Fruit fly (Drosophila melanogaster) whole organism, embryonic: ENCODE measurements around the gene CG13026.
A peak's percentile ranks its signal among the peaks of the same experiment; 100 is the strongest.

ENCODE experiments used
- Abd-B ChIP-seq: fragments of 200-800 bp; sonication (Bioruptor generic); optimal IDR thresholded peaks from 2 replicates; lab custom pipeline; 2018; ENCODE audit warnings: missing biosample characterization, mild to moderate bottlenecking, missing genetic modification characterization, moderate library complexity
- Atf6 ChIP-seq: fragments of 200-800 bp; sonication (Bioruptor generic); IDR thresholded peaks from 2 replicates; pipeline ENCODE4 v1.3.6; 2022; ENCODE audit warnings: missing biosample characterization, missing genetic modification characterization
- Bdp1 ChIP-seq: fragments of 200-800 bp; sonication (Bioruptor generic); optimal IDR thresholded peaks from 3 replicates; lab custom pipeline; 2016; ENCODE audit warnings: missing biosample characterization, missing genetic modification characterization
- Blimp-1 ChIP-seq: fragments of 200-800 bp; sonication (Bioruptor generic); optimal IDR thresholded peaks from 3 replicates; lab custom pipeline; 2018; ENCODE audit warnings: missing biosample characterization, missing genetic modification characterization, mild to moderate bottlenecking, moderate library complexity, missing genetic modification reagents
- CG10959 ChIP-seq: fragments of 200-800 bp; sonication (Bioruptor generic); IDR thresholded peaks from 2 replicates; pipeline ENCODE4 v1.3.6; 2022; ENCODE audit warnings: missing biosample characterization, missing genetic modification characterization
- CG11247 ChIP-seq: fragments of 200-800 bp; sonication (Bioruptor generic); IDR thresholded peaks from 2 replicates; pipeline ENCODE4 v1.3.6; 2022; ENCODE audit warnings: missing biosample characterization, missing genetic modification characterization
- CG1233 ChIP-seq: fragments of 200-800 bp; sonication (Bioruptor generic); optimal IDR thresholded peaks from 4 replicates; lab custom pipeline; 2018; ENCODE audit warnings: missing biosample characterization, mild to moderate bottlenecking, missing genetic modification characterization
- CG12659 ChIP-seq: fragments of 200-800 bp; sonication (Bioruptor generic); optimal IDR thresholded peaks from 3 replicates; lab custom pipeline; 2017; ENCODE audit warnings: mild to moderate bottlenecking, missing biosample characterization, missing genetic modification reagents, missing genetic modification characterization
- CG13296 ChIP-seq: fragments of 200-800 bp; sonication (Bioruptor generic); optimal IDR thresholded peaks from 3 replicates; lab custom pipeline; 2018; ENCODE audit warnings: missing biosample characterization, mild to moderate bottlenecking, missing genetic modification characterization
- CG15269 ChIP-seq: fragments of 200-800 bp; sonication (Bioruptor generic); optimal IDR thresholded peaks from 2 replicates; lab custom pipeline; 2018; ENCODE audit warnings: missing biosample characterization, mild to moderate bottlenecking, missing genetic modification characterization, moderate library complexity
- CG16863 ChIP-seq: fragments of 200-800 bp; sonication (Bioruptor generic); optimal IDR thresholded peaks from 3 replicates; lab custom pipeline; 2016; ENCODE audit warnings: missing biosample characterization, missing genetic modification characterization
- CG2678 ChIP-seq: fragments of 200-800 bp; sonication (Bioruptor generic); optimal IDR thresholded peaks from 3 replicates; lab custom pipeline; 2019; ENCODE audit warnings: missing biosample characterization, mild to moderate bottlenecking, missing genetic modification characterization, moderate library complexity
- CG4360 ChIP-seq: fragments of 200-800 bp; sonication (Bioruptor generic); IDR thresholded peaks from 2 replicates; pipeline ENCODE4 v1.3.6; 2022; ENCODE audit warnings: missing biosample characterization, missing genetic modification characterization
- CG7786 ChIP-seq: fragments of 200-800 bp; sonication (Bioruptor generic); optimal IDR thresholded peaks from 2 replicates; lab custom pipeline; 2016; ENCODE audit warnings: missing biosample characterization, missing genetic modification characterization
- CG8765 ChIP-seq: fragments of 200-800 bp; sonication (Bioruptor generic); IDR thresholded peaks from 2 replicates; pipeline ENCODE4 v1.3.6; 2022; ENCODE audit warnings: missing biosample characterization, missing genetic modification characterization
- CG9797 ChIP-seq: fragments of 200-800 bp; sonication (Bioruptor generic); optimal IDR thresholded peaks from 3 replicates; lab custom pipeline; 2018; ENCODE audit warnings: missing biosample characterization, mild to moderate bottlenecking, missing genetic modification characterization
- CHES-1-like ChIP-seq: fragments of 200-800 bp; sonication (Bioruptor generic); optimal IDR thresholded peaks from 2 replicates; lab custom pipeline; 2016; ENCODE audit warnings: missing biosample characterization, missing genetic modification characterization
- D ChIP-seq, 2 experiments: fragments of 200-800 bp in 1 of 2; fragments of >200 bp in 1 of 2; sonication (Bioruptor generic) in 1 of 2; optimal IDR thresholded peaks; 2 replicates in 1 of 2; 3 replicates in 1 of 2; lab custom pipeline; 2017; ENCODE audit warnings: mild to moderate bottlenecking in 1 of 2, missing biosample characterization in 1 of 2, missing genetic modification characterization in 1 of 2, missing genetic modification reagents in 1 of 2
- Dp ChIP-seq: fragments of 200-800 bp; sonication (Bioruptor generic); optimal IDR thresholded peaks from 2 replicates; lab custom pipeline; 2018; ENCODE audit warnings: missing biosample characterization, mild to moderate bottlenecking, missing genetic modification characterization, moderate library complexity
- Hand ChIP-seq: fragments of 200-800 bp; sonication (Bioruptor generic); optimal IDR thresholded peaks from 2 replicates; lab custom pipeline; 2017; ENCODE audit warnings: mild to moderate bottlenecking, missing biosample characterization, missing genetic modification reagents, missing genetic modification characterization
- Hey ChIP-seq: fragments of 200-800 bp; sonication (Bioruptor generic); optimal IDR thresholded peaks from 3 replicates; lab custom pipeline; 2018; ENCODE audit warnings: missing biosample characterization, mild to moderate bottlenecking, missing genetic modification characterization
- Hmr ChIP-seq: fragments of 200-800 bp; sonication (Bioruptor generic); optimal IDR thresholded peaks from 3 replicates; lab custom pipeline; 2017; ENCODE audit warnings: mild to moderate bottlenecking, missing biosample characterization, missing genetic modification reagents, missing genetic modification characterization
- Hr39 ChIP-seq: fragments of >200 bp; optimal IDR thresholded peaks from 2 replicates; lab custom pipeline; 2017
- Hr51 ChIP-seq, 2 experiments: fragments of 200-800 bp; sonication (Bioruptor generic); optimal IDR thresholded peaks; 2 replicates in 1 of 2; 3 replicates in 1 of 2; lab custom pipeline; 2016 to 2018; ENCODE audit warnings: missing biosample characterization in 2 of 2, missing genetic modification characterization in 2 of 2, mild to moderate bottlenecking in 1 of 2, moderate library complexity in 1 of 2
- NK7.1 ChIP-seq: fragments of 200-800 bp; sonication (Bioruptor generic); optimal IDR thresholded peaks from 3 replicates; lab custom pipeline; 2016; ENCODE audit warnings: missing biosample characterization, missing genetic modification characterization
- al ChIP-seq: fragments of 200-800 bp; sonication (Bioruptor generic); IDR thresholded peaks from 2 replicates; pipeline ENCODE4 v1.3.6; 2022; ENCODE audit warnings: missing biosample characterization, missing genetic modification characterization
- btn ChIP-seq: fragments of 200-800 bp; sonication (Bioruptor generic); optimal IDR thresholded peaks from 2 replicates; lab custom pipeline; 2016; ENCODE audit warnings: missing biosample characterization, missing genetic modification characterization
- cas ChIP-seq: fragments of 200-800 bp; sonication (Bioruptor generic); IDR thresholded peaks from 2 replicates; pipeline ENCODE4 v1.3.6; 2022; ENCODE audit warnings: missing biosample characterization, missing genetic modification characterization
- dan ChIP-seq: fragments of 200-800 bp; sonication (Bioruptor generic); IDR thresholded peaks from 2 replicates; pipeline ENCODE4 v1.3.6; 2022; ENCODE audit warnings: missing biosample characterization, missing genetic modification characterization
- ems ChIP-seq: fragments of 200-800 bp; sonication (Bioruptor generic); optimal IDR thresholded peaks from 3 replicates; lab custom pipeline; 2016; ENCODE audit warnings: missing biosample characterization, missing genetic modification characterization
- ewg ChIP-seq: fragments of 200-800 bp; sonication (Bioruptor generic); optimal IDR thresholded peaks from 3 replicates; lab custom pipeline; 2017; ENCODE audit warnings: mild to moderate bottlenecking, missing biosample characterization, missing genetic modification reagents, missing genetic modification characterization
- fd102C ChIP-seq: fragments of 200-800 bp; sonication (Bioruptor generic); optimal IDR thresholded peaks from 2 replicates; lab custom pipeline; 2018; ENCODE audit warnings: missing biosample characterization, mild to moderate bottlenecking, missing genetic modification characterization, moderate library complexity
- mirr ChIP-seq: fragments of 200-800 bp; sonication (Bioruptor generic); optimal IDR thresholded peaks from 3 replicates; lab custom pipeline; 2018; ENCODE audit warnings: missing biosample characterization, mild to moderate bottlenecking, missing genetic modification characterization
- mld ChIP-seq: fragments of 200-800 bp; sonication (Bioruptor generic); IDR thresholded peaks from 3 replicates; pipeline ENCODE4 v1.3.6; 2022; ENCODE audit warnings: missing biosample characterization, missing genetic modification characterization; ENCODE audit not compliant: partially characterized antibody
- nerfin-1 ChIP-seq: fragments of 200-800 bp; sonication (Bioruptor generic); optimal IDR thresholded peaks from 3 replicates; lab custom pipeline; 2019; ENCODE audit warnings: missing biosample characterization, mild to moderate bottlenecking, missing genetic modification characterization, moderate library complexity
- nmo ChIP-seq: fragments of 200-800 bp; sonication (Bioruptor generic); optimal IDR thresholded peaks from 2 replicates; lab custom pipeline; 2018; ENCODE audit warnings: missing biosample characterization, mild to moderate bottlenecking, missing genetic modification characterization, moderate library complexity
- nom ChIP-seq: fragments of 200-800 bp; sonication (Bioruptor generic); optimal IDR thresholded peaks from 2 replicates; lab custom pipeline; 2017; ENCODE audit warnings: missing biosample characterization, missing genetic modification characterization, mild to moderate bottlenecking, moderate library complexity, missing genetic modification reagents
- peb ChIP-seq: fragments of 200-800 bp; sonication (Bioruptor generic); IDR thresholded peaks from 2 replicates; pipeline ENCODE4 v1.3.6; 2022; ENCODE audit warnings: missing biosample characterization, missing genetic modification characterization
- pros ChIP-seq: fragments of 200-800 bp; sonication (Bioruptor generic); optimal IDR thresholded peaks from 3 replicates; lab custom pipeline; 2019; ENCODE audit warnings: missing biosample characterization, mild to moderate bottlenecking, missing genetic modification characterization, moderate library complexity
- schlank ChIP-seq: fragments of 200-800 bp; sonication (Bioruptor generic); optimal IDR thresholded peaks from 2 replicates; lab custom pipeline; 2018; ENCODE audit warnings: missing biosample characterization, mild to moderate bottlenecking, missing genetic modification characterization
- sens ChIP-seq: fragments of 200-800 bp; sonication (Bioruptor generic); peaks from one replicate; lab custom pipeline; 2016; ENCODE audit warnings: missing biosample characterization, missing genetic modification characterization
- slou ChIP-seq: fragments of 200-800 bp; sonication (Bioruptor generic); optimal IDR thresholded peaks from 3 replicates; lab custom pipeline; 2016; ENCODE audit warnings: missing biosample characterization, missing genetic modification characterization
- stwl ChIP-seq: fragments of 200-800 bp; sonication (Bioruptor generic); optimal IDR thresholded peaks from 3 replicates; lab custom pipeline; 2018; ENCODE audit warnings: missing biosample characterization, mild to moderate bottlenecking, missing genetic modification characterization, moderate library complexity
- ttk ChIP-seq: fragments of 200-800 bp; sonication (Bioruptor generic); IDR thresholded peaks from 2 replicates; pipeline ENCODE4 v2.1.2; 2022; ENCODE audit warnings: missing biosample characterization, missing genetic modification characterization
- tup ChIP-seq: fragments of 200-800 bp; sonication (Bioruptor generic); optimal IDR thresholded peaks from 2 replicates; lab custom pipeline; 2016; ENCODE audit warnings: missing biosample characterization, mild to moderate bottlenecking, missing genetic modification characterization, moderate library complexity
- tx ChIP-seq: fragments of 200-800 bp; sonication (Bioruptor generic); optimal IDR thresholded peaks from 2 replicates; lab custom pipeline; 2016; ENCODE audit warnings: missing biosample characterization, missing genetic modification characterization
- zen ChIP-seq: fragments of 200-800 bp; sonication (Bioruptor generic); optimal IDR thresholded peaks from 3 replicates; lab custom pipeline; 2018; ENCODE audit warnings: missing biosample characterization, mild to moderate bottlenecking, missing genetic modification characterization, moderate library complexity
- zf30C ChIP-seq: fragments of 200-800 bp; sonication (Bioruptor generic); optimal IDR thresholded peaks from 3 replicates; lab custom pipeline; 2018; ENCODE audit warnings: missing biosample characterization, mild to moderate bottlenecking, missing genetic modification characterization

The CG13026 gene

DNA sequence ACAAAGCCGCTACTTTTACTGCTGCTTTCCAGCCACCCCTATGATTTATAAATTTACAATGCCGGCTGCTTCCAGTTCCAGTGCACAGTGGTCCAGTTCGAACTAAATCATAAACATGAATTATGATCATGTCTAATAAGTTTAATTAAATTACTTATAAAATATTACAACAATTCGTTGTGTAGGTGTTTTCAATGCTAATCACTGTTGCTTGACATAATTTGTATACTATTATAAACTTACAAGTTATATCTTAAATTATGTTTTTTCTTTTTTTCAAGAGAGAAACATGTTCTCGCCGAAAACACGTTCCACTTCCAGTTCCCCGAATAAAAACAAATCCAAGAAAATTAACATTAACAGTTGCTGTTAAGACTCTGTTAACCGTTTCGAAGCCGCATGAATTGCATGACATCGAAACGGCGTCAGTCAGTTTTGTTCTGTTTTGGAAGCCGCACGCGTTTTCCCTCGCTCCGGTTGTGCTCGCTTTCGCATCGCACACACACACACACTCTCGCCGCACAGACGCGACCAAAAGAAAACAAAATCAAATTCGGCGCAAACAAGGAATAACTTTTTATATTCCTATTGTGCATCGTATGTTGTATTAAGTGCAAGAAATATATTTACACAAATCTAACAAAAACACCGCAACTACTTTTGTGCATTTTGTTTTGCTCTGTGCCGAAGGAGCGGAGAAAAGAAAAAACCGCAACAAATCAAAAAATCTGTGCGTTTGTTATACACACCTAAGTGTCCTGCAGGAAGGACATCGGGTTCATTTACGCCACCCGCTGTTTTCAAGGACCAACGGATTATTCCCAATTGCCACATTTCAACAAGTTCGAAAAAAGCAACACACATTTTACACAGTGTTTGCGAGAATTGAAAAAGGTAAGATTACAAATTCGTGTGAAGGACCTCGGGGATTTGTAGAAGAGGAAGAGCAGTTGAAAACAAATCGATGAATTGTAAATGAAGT is 40.0 kb upstream of the CG13026 start, which contains the start of gene Nrt (continued):
- TF ChIP-seq cas (GFP tag; lab: Robert Waterston, UW) = no peak
- TF ChIP-seq zf30C (GFP tag; lab: Kevin White, UChicago) = peak; percentile 7
- peak; percentile 79 for TF ChIP-seq CG2678
- TF ChIP-seq Hand (GFP tag; lab: Kevin White, UChicago) = peak; percentile 36
- TF ChIP-seq CG10959 (GFP tag; lab: Robert Waterston, UW) = no peak
- TF ChIP-seq Hey = no peak
- TF ChIP-seq ewg (GFP tag; lab: Kevin White, UChicago) = no peak
- no peak for TF ChIP-seq ems (GFP tag; lab: Kevin White, UChicago)
- TF ChIP-seq dan = no peak
- TF ChIP-seq D (optimal IDR thresholded peaks at IDR 0.05; lab: Kevin White, UChicago) = no peak
- TF ChIP-seq D (GFP tag; optimal IDR thresholded peaks at IDR 0.05; lab: Kevin White, UChicago) = peak; percentile 12
- TF ChIP-seq NK7.1 (GFP tag; lab: Kevin White, UChicago) = peak; percentile 7
- TF ChIP-seq slou (GFP tag; lab: Kevin White, UChicago) = no peak
- TF ChIP-seq Abd-B = no peak
- TF ChIP-seq Bdp1 (GFP tag; lab: Kevin White, UChicago) = no peak
- TF ChIP-seq Dp (GFP tag; lab: Kevin White, UChicago) = no peak
- TF ChIP-seq Hr39 (lab: Kevin White, UChicago) = no peak
- no peak for TF ChIP-seq peb (GFP tag; lab: Robert Waterston, UW)
- TF ChIP-seq Atf6 = peak; percentile 64
- TF ChIP-seq nom (GFP tag; lab: Kevin White, UChicago) = peak; percentile 90
- no peak for TF ChIP-seq CG7786 (GFP tag; lab: Kevin White, UChicago)
- no peak for TF ChIP-seq al (GFP tag; lab: Robert Waterston, UW)
- TF ChIP-seq zen = no peak
- no peak for TF ChIP-seq CG8765
- peak; percentile 75 for TF ChIP-seq sens
- TF ChIP-seq tup (GFP tag; lab: Kevin White, UChicago) = peak; percentile 11
- TF ChIP-seq CG9797 (GFP tag; lab: Kevin White, UChicago) = no peak
- no peak for TF ChIP-seq CG16863 (GFP tag; lab: Kevin White, UChicago)
- peak in 1 of 2 experiments; percentile 84 for TF ChIP-seq Hr51 (GFP tag; optimal IDR thresholded peaks at IDR 0.05; lab: Kevin White, UChicago)
- TF ChIP-seq CG13296 (GFP tag; lab: Kevin White, UChicago) = peak; percentile 71
- peak; percentile 58 for TF ChIP-seq CG12659
- TF ChIP-seq CHES-1-like = peak; percentile 7
- peak; percentile 65; the same call in 1 of the 2 replicates for TF ChIP-seq ttk (GFP tag; lab: Robert Waterston, UW)
- peak; percentile 4 for TF ChIP-seq stwl (tag; lab: Kevin White, UChicago)
- no peak for TF ChIP-seq mld
- no peak for TF ChIP-seq mirr (GFP tag; lab: Kevin White, UChicago)
- TF ChIP-seq Blimp-1 (GFP tag; lab: Kevin White, UChicago) = peak; percentile 78
- TF ChIP-seq CG11247 (GFP tag; lab: Robert Waterston, UW) = no peak
- no peak for TF ChIP-seq fd102C (GFP tag; lab: Kevin White, UChicago)
- TF ChIP-seq schlank (tag; lab: Kevin White, UChicago) = no peak
- TF ChIP-seq CG1233 (GFP tag; lab: Kevin White, UChicago) = peak; percentile 59
- TF ChIP-seq CG15269 (tag; lab: Kevin White, UChicago) = peak; percentile 73
- TF ChIP-seq pros (GFP tag; lab: Kevin White, UChicago) = peak; percentile 65
- TF ChIP-seq nerfin-1 = peak; percentile 57
- TF ChIP-seq Hmr = peak; percentile 80
- peak; percentile 37 for TF ChIP-seq nmo (GFP tag; lab: Kevin White, UChicago)
- TF ChIP-seq CG4360 (GFP tag; lab: Robert Waterston, UW) = peak; percentile 44; the same call in 1 of the 2 replicates
- no peak for TF ChIP-seq btn
- no peak for TF ChIP-seq tx (GFP tag; lab: Kevin White, UChicago)
